Worm (Caenorhabditis elegans): ENCODE results near the gene amt-1.

The amt-1 gene

ce11 chrX:4521837-4522816, 49.1 kb upstream of the amt-1 start, which contains the start of gene C07A12.7 (continued):
- TF ChIP-seq egl-27 (tag; optimal IDR thresholded peaks at IDR 0.05) (no peak), fos-1 (tag; optimal IDR thresholded peaks at IDR 0.05) (no peak), F16B12.6 (tag; optimal IDR thresholded peaks at IDR 0.05) (no peak), jun-1 (tag; optimal IDR thresholded peaks at IDR 0.05) (no peak), vab-15 (tag; optimal IDR thresholded peaks at IDR 0.05) (no peak), unc-30 (tag; optimal IDR thresholded peaks at IDR 0.05) (no peak), fkh-8 (tag; optimal IDR thresholded peaks at IDR 0.05) (peak; percentile 19), ceh-82 (tag; optimal IDR thresholded peaks at IDR 0.05) (no peak), sox-4 (tag; optimal IDR thresholded peaks at IDR 0.05) (no peak), lin-13 (GFP tag; optimal IDR thresholded peaks at IDR 0.05) (no peak), ceh-8 (GFP tag; optimal IDR thresholded peaks at IDR 0.05) (no peak), nhr-20 (tag; optimal IDR thresholded peaks at IDR 0.05) (peak; percentile 28), skn-1 (tag; optimal IDR thresholded peaks at IDR 0.05) (peak; percentile 54), ceh-63 (GFP tag; optimal IDR thresholded peaks at IDR 0.05) (no peak), unc-98 (GFP tag; IDR thresholded peaks at IDR 0.05) (no peak), Y116A8C.19 (tag; optimal IDR thresholded peaks at IDR 0.05; ENCODE audit: borderline replicate concordance) (no peak), snu-23 (GFP tag; optimal IDR thresholded peaks at IDR 0.05) (peak; percentile 38), mab-9 (GFP tag; IDR thresholded peaks at IDR 0.05) (no peak), lin-14 (GFP tag; optimal IDR thresholded peaks at IDR 0.05) (peak; percentile 50), fkh-4 (tag; optimal IDR thresholded peaks at IDR 0.05; ENCODE audit: borderline replicate concordance) (no peak), ztf-11 (tag; optimal IDR thresholded peaks at IDR 0.05) (no peak), ceh-90 (tag; optimal IDR thresholded peaks at IDR 0.05) (no peak), C16A3.4 (tag; optimal IDR thresholded peaks at IDR 0.05) (no peak), lsy-2 (tag; optimal IDR thresholded peaks at IDR 0.05) (peak in 1 of 2 experiments; percentile 1), aly-2 (tag; optimal IDR thresholded peaks at IDR 0.05) (no peak), dsc-1 (tag; optimal IDR thresholded peaks at IDR 0.05) (no peak), nhr-11 (tag; optimal IDR thresholded peaks at IDR 0.05) (no peak), nhr-77 (tag; optimal IDR thresholded peaks at IDR 0.05) (no peak), ces-1 (GFP tag; optimal IDR thresholded peaks at IDR 0.05) (no peak), lin-15B (tag; optimal IDR thresholded peaks at IDR 0.05) (no peak), grh-1 (GFP tag; IDR thresholded peaks at IDR 0.05) (no peak), unc-130 (tag; optimal IDR thresholded peaks at IDR 0.05) (no peak), nhr-28 (tag; optimal IDR thresholded peaks at IDR 0.05) (no peak), aha-1 (tag; optimal IDR thresholded peaks at IDR 0.05) (no peak), alr-1 (tag; optimal IDR thresholded peaks at IDR 0.05; ENCODE audit: borderline replicate concordance) (no peak), xbp-1 (tag; optimal IDR thresholded peaks at IDR 0.05) (peak; percentile 86), ztf-4 (tag; optimal IDR thresholded peaks at IDR 0.05) (no peak)

DNA sequence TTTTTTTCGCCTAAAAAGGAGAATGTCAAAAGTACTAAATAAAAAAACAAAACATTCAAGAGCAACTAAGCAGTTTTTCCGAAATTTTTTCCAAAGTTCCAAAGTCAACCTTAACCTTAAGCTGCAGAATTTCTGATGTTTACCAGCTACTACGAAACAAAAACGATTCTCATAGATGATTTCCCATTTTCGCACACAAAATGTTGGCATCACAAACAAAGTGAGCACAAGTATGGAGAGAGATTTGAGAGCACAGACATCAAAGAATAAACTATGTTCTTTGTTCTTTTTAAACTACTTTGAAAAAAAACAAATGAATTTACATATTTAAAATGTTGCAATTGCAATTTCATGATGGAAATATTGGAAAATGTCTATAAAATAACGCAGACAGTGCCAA, 47.9 kb upstream of the amt-1 start:
- TF ChIP-seq mab-9 (GFP tag; IDR thresholded peaks at IDR 0.05), result no peak
- no peak for TF ChIP-seq pag-3 (tag; optimal IDR thresholded peaks at IDR 0.05; ENCODE audit: borderline replicate concordance, insufficient read depth)
- TF ChIP-seq mep-1 (tag; optimal IDR thresholded peaks at IDR 0.05), result no peak
- no peak for TF ChIP-seq unc-30 (tag; optimal IDR thresholded peaks at IDR 0.05)
- no peak for TF ChIP-seq dpl-1 (GFP tag; optimal IDR thresholded peaks at IDR 0.05)
- no peak for TF ChIP-seq lir-3 (tag; optimal IDR thresholded peaks at IDR 0.05; ENCODE audit: poor library complexity)
- no peak for TF ChIP-seq dsc-1 (tag; optimal IDR thresholded peaks at IDR 0.05)
- TF ChIP-seq C16A3.4 (tag; optimal IDR thresholded peaks at IDR 0.05), result no peak
- no peak for TF ChIP-seq aha-1 (tag; optimal IDR thresholded peaks at IDR 0.05)

Measured in whole organism, L1 larva.